Fruit fly (Drosophila melanogaster) whole organism, wandering third instar larva: Measurements from ENCODE around the gene CG13313.

Source experiments
- Sp1 ChIP-seq: fragments of 200-800 bp; sonication (Bioruptor generic); optimal IDR thresholded peaks from 3 replicates; lab custom pipeline; 2019; ENCODE audit warnings: missing biosample characterization, mild to moderate bottlenecking, missing genetic modification characterization, moderate library complexity
- usp ChIP-seq: fragments of >200 bp; optimal IDR thresholded peaks from 2 replicates; lab custom pipeline; 2017; ENCODE audit warnings: missing biosample characterization, missing genetic modification characterization

- TF ChIP-seq usp (GFP tag; lab: Kevin White, UChicago) (no peak), Sp1 (GFP tag; lab: Kevin White, UChicago) (no peak)
Observed at dm6 chr3L:8925679-8926078, 33.0 kb upstream of the CG13313 start.
